Worm (Caenorhabditis elegans): Measurements from ENCODE around the gene B0334.13.

The B0334.13 gene

DNA sequence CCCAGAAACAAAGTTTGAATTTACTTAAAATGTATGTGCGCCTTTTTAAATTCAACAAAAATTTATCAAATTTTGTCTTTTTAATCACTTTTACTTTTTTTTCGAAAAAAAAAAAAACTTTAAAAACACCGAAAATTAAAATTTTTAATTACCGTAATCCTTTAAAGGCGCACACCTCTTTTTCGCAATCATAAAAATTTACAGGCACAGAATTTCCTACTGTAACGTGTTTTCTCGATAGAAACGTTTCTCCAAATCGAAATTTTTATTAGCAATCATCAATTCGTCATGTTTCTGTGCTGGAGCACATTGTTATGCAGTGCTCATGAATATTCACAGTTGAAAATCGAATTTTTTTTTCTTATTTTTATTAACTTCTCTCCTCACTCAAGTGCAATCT is 48.4 kb downstream of the B0334.13 start:
- TF ChIP-seq tra-4 (tag; optimal IDR thresholded peaks at IDR 0.05) = no peak
- TF ChIP-seq F13C5.2 (tag; optimal IDR thresholded peaks at IDR 0.05) = no peak
- no peak for TF ChIP-seq sea-1 (GFP tag; conservative IDR thresholded peaks at IDR 0.05)
- TF ChIP-seq hmg-4 (GFP tag; optimal IDR thresholded peaks at IDR 0.05) = no peak
- TF ChIP-seq tbx-11 (GFP tag; IDR thresholded peaks at IDR 0.05) = no peak
- TF ChIP-seq ceh-36 (tag; optimal IDR thresholded peaks at IDR 0.05) = no peak
- no peak for TF ChIP-seq hnd-1 (tag; optimal IDR thresholded peaks at IDR 0.05)
- no peak for TF ChIP-seq ceh-13 (GFP tag; optimal IDR thresholded peaks at IDR 0.05)
- no peak for TF ChIP-seq aly-1 (tag; optimal IDR thresholded peaks at IDR 0.05)
- TF ChIP-seq tbx-37 (GFP tag; conservative IDR thresholded peaks at IDR 0.05) = no peak
- no peak for TF ChIP-seq pes-1 (GFP tag; IDR thresholded peaks at IDR 0.05)

DNA sequence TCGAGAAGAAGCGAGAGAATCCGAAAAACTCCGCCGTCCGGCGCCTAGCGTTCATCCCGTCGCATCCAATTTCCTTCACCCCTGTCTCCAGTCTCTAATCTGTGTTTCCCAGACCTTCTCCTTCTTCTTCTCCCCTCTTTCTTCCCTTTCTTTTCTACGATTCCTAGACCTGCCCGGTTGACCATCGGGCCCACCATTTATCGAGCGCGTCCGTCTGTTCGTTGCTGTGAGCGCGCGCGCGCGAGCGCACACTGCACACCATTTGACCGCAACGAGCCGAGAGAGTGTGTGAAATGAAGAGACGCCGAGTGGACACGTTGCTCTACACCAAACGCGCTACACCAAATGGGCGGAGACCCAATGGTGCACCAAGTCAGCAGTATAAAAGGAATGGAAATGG is 49.0 kb downstream of the B0334.13 start:
- TF ChIP-seq hmg-4 (GFP tag; optimal IDR thresholded peaks at IDR 0.05) = peak; percentile 43
- peak; percentile 33 for TF ChIP-seq ets-7 (tag; optimal IDR thresholded peaks at IDR 0.05)
- no peak for TF ChIP-seq tbx-11 (GFP tag; IDR thresholded peaks at IDR 0.05)

DNA sequence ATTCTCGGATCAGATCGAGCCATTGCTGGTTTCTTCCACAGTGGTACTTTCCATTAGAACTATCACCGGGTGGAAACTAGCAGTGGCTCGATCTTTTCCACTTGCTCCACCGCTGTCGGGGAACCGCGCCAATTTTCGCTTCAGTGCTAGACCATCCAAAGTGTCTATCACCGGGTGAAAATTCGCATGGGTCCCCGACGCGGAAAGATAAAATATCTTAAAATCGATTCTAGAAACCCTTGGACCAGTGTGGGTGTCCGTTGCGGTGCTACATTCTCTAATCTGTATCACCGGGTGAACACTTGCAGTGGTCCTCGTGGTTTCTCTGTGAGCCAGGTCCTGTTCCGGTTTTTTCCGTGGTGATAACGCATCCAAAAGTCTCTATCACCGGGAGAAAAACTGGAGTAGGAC is 49.5 kb downstream of the B0334.13 start:
- TF ChIP-seq ama-1 (optimal IDR thresholded peaks at IDR 0.05) (peak; percentile 98), hmbx-1 (tag; optimal IDR thresholded peaks at IDR 0.05) (peak; percentile 66), tbx-11 (GFP tag; IDR thresholded peaks at IDR 0.05) (no peak), scrt-1 (GFP tag; IDR thresholded peaks at IDR 0.05) (no peak), B0310.2 (tag; optimal IDR thresholded peaks at IDR 0.05) (peak; percentile 76), aly-1 (tag; optimal IDR thresholded peaks at IDR 0.05) (no peak), tra-4 (tag; optimal IDR thresholded peaks at IDR 0.05) (no peak), tbx-37 (GFP tag; conservative IDR thresholded peaks at IDR 0.05) (no peak), flt-1 (GFP tag; IDR thresholded peaks at IDR 0.05) (peak; percentile 9; the same call in 1 of the 2 replicates), pes-1 (GFP tag; IDR thresholded peaks at IDR 0.05) (peak; percentile 71), ets-7 (tag; optimal IDR thresholded peaks at IDR 0.05) (no peak), F13C5.2 (tag; optimal IDR thresholded peaks at IDR 0.05) (no peak), hnd-1 (tag; optimal IDR thresholded peaks at IDR 0.05) (no peak), ceh-36 (tag; optimal IDR thresholded peaks at IDR 0.05) (peak; percentile 32), ceh-13 (GFP tag; optimal IDR thresholded peaks at IDR 0.05) (no peak), hmg-4 (GFP tag; optimal IDR thresholded peaks at IDR 0.05) (peak; percentile 69), sea-1 (GFP tag; conservative IDR thresholded peaks at IDR 0.05) (peak; percentile 46; the same call in 1 of the 2 replicates)

DNA sequence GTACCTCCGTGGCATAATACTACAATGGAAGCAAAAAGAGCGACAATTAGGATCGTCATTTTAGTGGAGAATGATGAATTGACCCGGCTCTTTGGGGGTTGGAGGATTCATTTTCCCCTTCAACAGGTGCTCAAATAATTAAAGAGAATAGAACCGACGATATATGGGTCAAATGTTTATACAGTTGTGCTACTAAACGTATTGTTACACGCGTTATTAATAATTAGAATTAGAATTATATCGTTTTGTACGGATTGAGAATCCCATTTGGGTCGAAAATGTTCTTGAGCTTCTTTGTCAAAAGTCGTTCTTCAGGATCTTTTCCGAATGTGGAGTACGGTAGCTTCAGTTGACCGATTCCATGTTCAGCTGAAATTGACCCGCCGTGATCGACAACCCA is 50.6 kb downstream of the B0334.13 start, which contains the start of gene Y62F5A.9:
Gene Y62F5A.9 (minus strand): TSS at position 101 of the 400 bp plus-strand sequence.
- TF ChIP-seq ama-1 (optimal IDR thresholded peaks at IDR 0.05) = no peak
- no peak for TF ChIP-seq aly-1 (tag; optimal IDR thresholded peaks at IDR 0.05)
- TF ChIP-seq tbx-11 (GFP tag; IDR thresholded peaks at IDR 0.05) = no peak
- TF ChIP-seq B0310.2 (tag; optimal IDR thresholded peaks at IDR 0.05) = no peak
- TF ChIP-seq tbx-37 (GFP tag; conservative IDR thresholded peaks at IDR 0.05) = no peak
- no peak for TF ChIP-seq ceh-13 (GFP tag; optimal IDR thresholded peaks at IDR 0.05)
